Fruit fly (Drosophila melanogaster): ENCODE results near the gene Pi3K92E.

The Pi3K92E gene

DNA sequence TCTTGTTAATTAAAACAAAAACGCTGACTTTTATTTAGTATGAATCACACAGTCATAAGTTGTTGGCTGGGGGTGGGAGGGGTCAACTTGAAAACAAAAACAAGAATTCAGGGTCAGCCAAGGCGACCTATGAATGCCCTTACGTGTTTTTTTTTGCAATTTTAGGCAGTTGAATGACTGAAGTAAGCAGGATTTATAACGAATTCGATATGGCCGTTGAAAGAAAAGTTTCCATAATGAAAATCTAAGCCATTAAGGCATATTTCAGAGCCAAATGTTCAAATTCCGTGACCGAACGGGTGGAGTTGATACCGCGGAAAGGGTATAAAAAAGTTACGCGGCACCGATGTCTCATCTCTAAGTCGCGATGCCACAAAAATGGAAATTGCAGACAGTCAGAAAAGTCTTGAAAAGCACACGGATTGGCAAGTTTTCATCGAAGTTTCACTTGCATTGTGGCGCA, 517 bp downstream of the Pi3K92E start (continued):
- TF ChIP-seq lov (optimal IDR thresholded peaks at IDR 0.05): no peak
- 0 out of 3 replicates have a peak, but pooled peaks have one; percentile 65 for TF ChIP-seq lov (GFP tag; IDR thresholded peaks at IDR 0.05)
- no peak for TF ChIP-seq slou (GFP tag; optimal IDR thresholded peaks at IDR 0.05)
- TF ChIP-seq cad (GFP tag; optimal IDR thresholded peaks at IDR 0.05): no peak
- peak; percentile 55 for TF ChIP-seq gro (GFP tag; optimal IDR thresholded peaks at IDR 0.05)
- peak; percentile 55 for TF ChIP-seq CG8089 (GFP tag; optimal IDR thresholded peaks at IDR 0.05)
- 0 out of 2 replicates have a peak, but pooled peaks have one; percentile 39 for TF ChIP-seq Awh (GFP tag; IDR thresholded peaks at IDR 0.05)
- no peak for TF ChIP-seq B-H1 (GFP tag; IDR thresholded peaks at IDR 0.05)
- TF ChIP-seq hkb (optimal IDR thresholded peaks at IDR 0.05): no peak
- TF ChIP-seq hkb (GFP tag; IDR thresholded peaks at IDR 0.05): peak; percentile 74
- TF ChIP-seq H2.0 (GFP tag; IDR thresholded peaks at IDR 0.05): peak; percentile 64
- TF ChIP-seq NC2α (GFP tag; optimal IDR thresholded peaks at IDR 0.05): peak; percentile 50
- TF ChIP-seq ac (GFP tag; optimal IDR thresholded peaks at IDR 0.05): no peak
- TF ChIP-seq CG6272 (GFP tag; IDR thresholded peaks at IDR 0.05): peak; percentile 23; the same call in 1 of the 2 replicates
- TF ChIP-seq CG1233 (GFP tag; optimal IDR thresholded peaks at IDR 0.05): no peak
- peak; percentile 22 for TF ChIP-seq CG2116 (GFP tag; optimal IDR thresholded peaks at IDR 0.05)
- TF ChIP-seq CG10209 (GFP tag; optimal IDR thresholded peaks at IDR 0.05): no peak
- TF ChIP-seq Adf1 (GFP tag; IDR thresholded peaks at IDR 0.05): peak; percentile 23
- no peak for TF ChIP-seq C15 (GFP tag; IDR thresholded peaks at IDR 0.05)
- peak; percentile 21 for TF ChIP-seq Ravus (GFP tag; IDR thresholded peaks at IDR 0.05)
- TF ChIP-seq bowl (GFP tag; IDR thresholded peaks at IDR 0.05): no peak
- TF ChIP-seq Taf1 (GFP tag; IDR thresholded peaks at IDR 0.05): 0 out of 2 replicates have a peak, but pooled peaks have one; percentile 47
- peak; percentile 52 for TF ChIP-seq ara (GFP tag; IDR thresholded peaks at IDR 0.05)
- no peak for TF ChIP-seq zen2 (GFP tag; IDR thresholded peaks at IDR 0.05; ENCODE audit: partially characterized antibody)
- TF ChIP-seq Rfx (GFP tag; IDR thresholded peaks at IDR 0.05): peak; percentile 82
- no peak for TF ChIP-seq TFAM (GFP tag; optimal IDR thresholded peaks at IDR 0.05)
- no peak for TF ChIP-seq oc (tag; optimal IDR thresholded peaks at IDR 0.05)
- TF ChIP-seq CG12391 (tag; optimal IDR thresholded peaks at IDR 0.05): no peak
- TF ChIP-seq CG12104 (GFP tag; optimal IDR thresholded peaks at IDR 0.05): peak; percentile 34
- TF ChIP-seq Dbx (GFP tag; IDR thresholded peaks at IDR 0.05): 0 out of 3 replicates have a peak, but pooled peaks have one; percentile 29
- TF ChIP-seq dimm (GFP tag; IDR thresholded peaks at IDR 0.05): 0 out of 2 replicates have a peak, but pooled peaks have one; percentile 13
- no peak for TF ChIP-seq org-1 (GFP tag; optimal IDR thresholded peaks at IDR 0.05)
- peak; percentile 54 for TF ChIP-seq ERR (GFP tag; optimal IDR thresholded peaks at IDR 0.05)
- peak; percentile 47; the same call in 1 of the 2 replicates for TF ChIP-seq CG31224 (GFP tag; IDR thresholded peaks at IDR 0.05)
- TF ChIP-seq rib (GFP tag; IDR thresholded peaks at IDR 0.05): peak; percentile 49; the same call in 1 of the 2 replicates
- TF ChIP-seq CG4707 (GFP tag; optimal IDR thresholded peaks at IDR 0.05): no peak
- peak; percentile 62 for TF ChIP-seq HHEX (GFP tag; optimal IDR thresholded peaks at IDR 0.05)
- TF ChIP-seq zen (tag; optimal IDR thresholded peaks at IDR 0.05): no peak
- 0 out of 3 replicates have a peak, but pooled peaks have one; percentile 11 for TF ChIP-seq CG2889 (GFP tag; IDR thresholded peaks at IDR 0.05)
- TF ChIP-seq Ada2b (GFP tag; IDR thresholded peaks at IDR 0.05): peak; percentile 53
- TF ChIP-seq fd64A (GFP tag; optimal IDR thresholded peaks at IDR 0.05): no peak
- TF ChIP-seq Hr3 (GFP tag; optimal IDR thresholded peaks at IDR 0.05): peak; percentile 66
- TF ChIP-seq CG10462 (GFP tag; optimal IDR thresholded peaks at IDR 0.05): peak; percentile 32
- TF ChIP-seq insv (GFP tag; optimal IDR thresholded peaks at IDR 0.05): no peak
- peak; percentile 74 for TF ChIP-seq her (GFP tag; optimal IDR thresholded peaks at IDR 0.05)
- TF ChIP-seq HLH54F (GFP tag; optimal IDR thresholded peaks at IDR 0.05): peak; percentile 73
- TF ChIP-seq mirr (GFP tag; optimal IDR thresholded peaks at IDR 0.05): no peak
- no peak for TF ChIP-seq CG14050 (GFP tag; IDR thresholded peaks at IDR 0.05)
- TF ChIP-seq CG9437 (GFP tag; optimal IDR thresholded peaks at IDR 0.05): no peak
- TF ChIP-seq schlank (tag; optimal IDR thresholded peaks at IDR 0.05): peak; percentile 60
- no peak for TF ChIP-seq ewg (GFP tag; optimal IDR thresholded peaks at IDR 0.05)
- TF ChIP-seq gce (GFP tag; IDR thresholded peaks at IDR 0.05): peak; percentile 66; the same call in 1 of the 3 replicates

Data from whole organism, embryonic.